Fruit fly (Drosophila melanogaster) whole organism: ENCODE results near the gene eIF4H2.

Experiments
- CG8478 ChIP-seq: fragments of >200 bp; optimal IDR thresholded peaks from 2 replicates; lab custom pipeline; 2018; ENCODE audit warnings: inconsistent platforms
- Dll ChIP-seq: fragments of >200 bp; optimal IDR thresholded peaks from 2 replicates; lab custom pipeline; 2017
- EcR ChIP-seq, 2 experiments: fragments of >200 bp; optimal IDR thresholded peaks; 2 replicates each; lab custom pipeline; 2017; ENCODE audit warnings: missing biosample characterization in 2 of 2, missing genetic modification characterization in 2 of 2, missing genetic modification reagents in 2 of 2
- pan ChIP-seq: fragments of >200 bp; optimal IDR thresholded peaks from 2 replicates; lab custom pipeline; 2017
- psq ChIP-seq: fragments of >200 bp; optimal IDR thresholded peaks from 2 replicates; lab custom pipeline; 2017
- usp ChIP-seq: fragments of >200 bp; optimal IDR thresholded peaks from 2 replicates; lab custom pipeline; 2017; ENCODE audit warnings: missing biosample characterization, missing genetic modification characterization, mixed read lengths

- no peak for TF ChIP-seq CG8478 (lab: Kevin White, UChicago)
- TF ChIP-seq psq, result no peak
- no peak for TF ChIP-seq Dll (lab: Kevin White, UChicago)
- TF ChIP-seq pan (lab: Kevin White, UChicago), result no peak
- TF ChIP-seq usp (GFP tag; lab: Kevin White, UChicago), result no peak
- no peak for TF ChIP-seq EcR (GFP tag; optimal IDR thresholded peaks at IDR 0.05; lab: Kevin White, UChicago)
Measured at dm6 chr3R:30745104-30745503, 19.2 kb downstream of the eIF4H2 start, which contains the start of gene Npc2g.
